Fruit fly (Drosophila melanogaster): ENCODE measurements around the gene Lectin-galC1.

Lectin-galC1 gene

dm6 chr2L:19414233-19414749 lies 3.0 kb upstream of the Lectin-galC1 start:
- TF ChIP-seq insv (optimal IDR thresholded peaks at IDR 0.05) (no peak), Myc (optimal IDR thresholded peaks at IDR 0.05) (no peak), psq (optimal IDR thresholded peaks at IDR 0.05) (no peak), ttk (optimal IDR thresholded peaks at IDR 0.05) (no peak), h (optimal IDR thresholded peaks at IDR 0.05) (no peak), Sin3A (optimal IDR thresholded peaks at IDR 0.05) (no peak)

dm6 chr2L:19415133-19415532 lies 2.1 kb upstream of the Lectin-galC1 start:
- TF ChIP-seq insv (optimal IDR thresholded peaks at IDR 0.05) (no peak), Myc (optimal IDR thresholded peaks at IDR 0.05) (no peak), ttk (optimal IDR thresholded peaks at IDR 0.05) (no peak), Sin3A (optimal IDR thresholded peaks at IDR 0.05) (no peak), h (optimal IDR thresholded peaks at IDR 0.05) (no peak), psq (optimal IDR thresholded peaks at IDR 0.05) (no peak)

dm6 chr2L:19415859-19416258 lies 1.4 kb upstream of the Lectin-galC1 start:
- TF ChIP-seq ttk (optimal IDR thresholded peaks at IDR 0.05) (no peak), h (optimal IDR thresholded peaks at IDR 0.05) (no peak), Myc (optimal IDR thresholded peaks at IDR 0.05) (no peak), psq (optimal IDR thresholded peaks at IDR 0.05) (no peak), insv (optimal IDR thresholded peaks at IDR 0.05) (no peak), Sin3A (optimal IDR thresholded peaks at IDR 0.05) (no peak)

dm6 chr2L:19418017-19418416 lies 770 bp downstream of the Lectin-galC1 start, which contains the start of gene lectin-37Da:
Gene lectin-37Da, plus strand, starts transcription at chr2L:19418317.
- TF ChIP-seq ttk (optimal IDR thresholded peaks at IDR 0.05) (no peak), h (optimal IDR thresholded peaks at IDR 0.05) (no peak), Myc (optimal IDR thresholded peaks at IDR 0.05) (no peak), insv (optimal IDR thresholded peaks at IDR 0.05) (no peak), psq (optimal IDR thresholded peaks at IDR 0.05) (no peak), Sin3A (optimal IDR thresholded peaks at IDR 0.05) (no peak)

- no peak for TF ChIP-seq Myc (optimal IDR thresholded peaks at IDR 0.05)
- TF ChIP-seq insv (optimal IDR thresholded peaks at IDR 0.05), result no peak
- no peak for TF ChIP-seq Sin3A (optimal IDR thresholded peaks at IDR 0.05)
- no peak for TF ChIP-seq ttk (optimal IDR thresholded peaks at IDR 0.05)
- no peak for TF ChIP-seq psq (optimal IDR thresholded peaks at IDR 0.05)
- no peak for TF ChIP-seq h (optimal IDR thresholded peaks at IDR 0.05)
Observed at dm6 chr2L:19418872-19419271, 1.6 kb downstream of the Lectin-galC1 start, which contains the start of gene lectin-37Db. Gene lectin-37Db, plus strand, starts transcription at chr2L:19419075.

dm6 chr2L:19421573-19421972 lies 4.3 kb downstream of the Lectin-galC1 start:
- TF ChIP-seq insv (optimal IDR thresholded peaks at IDR 0.05) (no peak), psq (optimal IDR thresholded peaks at IDR 0.05) (no peak), ttk (optimal IDR thresholded peaks at IDR 0.05) (no peak)

dm6 chr2L:19422642-19423041 lies 5.4 kb downstream of the Lectin-galC1 start:
- TF ChIP-seq psq (optimal IDR thresholded peaks at IDR 0.05), result no peak
- TF ChIP-seq h (optimal IDR thresholded peaks at IDR 0.05), result no peak
- no peak for TF ChIP-seq ttk (optimal IDR thresholded peaks at IDR 0.05)
- no peak for TF ChIP-seq Sin3A (optimal IDR thresholded peaks at IDR 0.05)
- no peak for TF ChIP-seq Myc (optimal IDR thresholded peaks at IDR 0.05)
- TF ChIP-seq insv (optimal IDR thresholded peaks at IDR 0.05), result no peak

- TF ChIP-seq h (optimal IDR thresholded peaks at IDR 0.05) (no peak), insv (optimal IDR thresholded peaks at IDR 0.05) (no peak), Myc (optimal IDR thresholded peaks at IDR 0.05) (no peak)
Observed at dm6 chr2L:19423467-19424122, 6.3 kb downstream of the Lectin-galC1 start, which contains the start of the genes Alp12 and CG13085. Gene Alp12, plus strand, starts transcription at chr2L:19424050. Gene CG13085, plus strand, starts transcription at chr2L:19424050.

- TF ChIP-seq Myc (optimal IDR thresholded peaks at IDR 0.05), result no peak
- TF ChIP-seq h (optimal IDR thresholded peaks at IDR 0.05), result no peak
- no peak for TF ChIP-seq insv (optimal IDR thresholded peaks at IDR 0.05)
- TF ChIP-seq psq (optimal IDR thresholded peaks at IDR 0.05), result no peak
- no peak for TF ChIP-seq Sin3A (optimal IDR thresholded peaks at IDR 0.05)
- TF ChIP-seq ttk (optimal IDR thresholded peaks at IDR 0.05), result no peak
Observed at dm6 chr2L:19424307-19424902, 7.2 kb downstream of the Lectin-galC1 start.

dm6 chr2L:19425105-19425504 lies 7.9 kb downstream of the Lectin-galC1 start:
- TF ChIP-seq ttk (optimal IDR thresholded peaks at IDR 0.05) (no peak), Sin3A (optimal IDR thresholded peaks at IDR 0.05) (no peak), Myc (optimal IDR thresholded peaks at IDR 0.05) (no peak), psq (optimal IDR thresholded peaks at IDR 0.05) (no peak), h (optimal IDR thresholded peaks at IDR 0.05) (no peak), insv (optimal IDR thresholded peaks at IDR 0.05) (no peak)

- TF ChIP-seq psq (optimal IDR thresholded peaks at IDR 0.05), result no peak
- no peak for TF ChIP-seq Sin3A (optimal IDR thresholded peaks at IDR 0.05)
- no peak for TF ChIP-seq Myc (optimal IDR thresholded peaks at IDR 0.05)
- no peak for TF ChIP-seq ttk (optimal IDR thresholded peaks at IDR 0.05)
- no peak for TF ChIP-seq insv (optimal IDR thresholded peaks at IDR 0.05)
- no peak for TF ChIP-seq h (optimal IDR thresholded peaks at IDR 0.05)
Observed at dm6 chr2L:19425765-19426329, 8.6 kb downstream of the Lectin-galC1 start.

- TF ChIP-seq Sin3A (optimal IDR thresholded peaks at IDR 0.05) (no peak), insv (optimal IDR thresholded peaks at IDR 0.05) (no peak), Myc (optimal IDR thresholded peaks at IDR 0.05) (no peak), psq (optimal IDR thresholded peaks at IDR 0.05) (no peak), h (optimal IDR thresholded peaks at IDR 0.05) (no peak), ttk (optimal IDR thresholded peaks at IDR 0.05) (no peak)
Observed at dm6 chr2L:19426330-19426781, 9.1 kb downstream of the Lectin-galC1 start, which contains the start of gene Pax. Gene Pax, minus strand, starts transcription at chr2L:19426596.
